Fruit fly (Drosophila melanogaster): ENCODE results near the gene r2d2.

Gene r2d2

dm6 chr2L:7840152-7840551, 40.2 kb downstream of the r2d2 start, which contains the start of gene CG14537:
Gene CG14537 (plus strand): TSS chr2L:7840452.
- TF ChIP-seq CG12605 (GFP tag; IDR thresholded peaks at IDR 0.05) (no peak), Pif1B (GFP tag; optimal IDR thresholded peaks at IDR 0.05) (no peak), EcR (GFP tag; optimal IDR thresholded peaks at IDR 0.05) (no peak), Ets98B (GFP tag; IDR thresholded peaks at IDR 0.05) (no peak), CG14655 (GFP tag; optimal IDR thresholded peaks at IDR 0.05) (no peak), CG32121 (GFP tag; IDR thresholded peaks at IDR 0.05) (no peak), CG13204 (GFP tag; optimal IDR thresholded peaks at IDR 0.05) (no peak), CG9948 (tag; optimal IDR thresholded peaks at IDR 0.05) (no peak), fd96Ca (GFP tag; IDR thresholded peaks at IDR 0.05) (no peak), rn (GFP tag; IDR thresholded peaks at IDR 0.05) (no peak), CG17806 (tag; optimal IDR thresholded peaks at IDR 0.05) (no peak), CG15710 (tag; optimal IDR thresholded peaks at IDR 0.05) (no peak), CG4496 (GFP tag; IDR thresholded peaks at IDR 0.05) (no peak), Pif1A (GFP tag; optimal IDR thresholded peaks at IDR 0.05) (no peak), CG8159 (tag; optimal IDR thresholded peaks at IDR 0.05) (no peak), D1 (tag; optimal IDR thresholded peaks at IDR 0.05) (no peak), gl (tag; optimal IDR thresholded peaks at IDR 0.05) (no peak), Snoo (tag; optimal IDR thresholded peaks at IDR 0.05) (no peak), CG34367 (tag; optimal IDR thresholded peaks at IDR 0.05) (no peak)

DNA sequence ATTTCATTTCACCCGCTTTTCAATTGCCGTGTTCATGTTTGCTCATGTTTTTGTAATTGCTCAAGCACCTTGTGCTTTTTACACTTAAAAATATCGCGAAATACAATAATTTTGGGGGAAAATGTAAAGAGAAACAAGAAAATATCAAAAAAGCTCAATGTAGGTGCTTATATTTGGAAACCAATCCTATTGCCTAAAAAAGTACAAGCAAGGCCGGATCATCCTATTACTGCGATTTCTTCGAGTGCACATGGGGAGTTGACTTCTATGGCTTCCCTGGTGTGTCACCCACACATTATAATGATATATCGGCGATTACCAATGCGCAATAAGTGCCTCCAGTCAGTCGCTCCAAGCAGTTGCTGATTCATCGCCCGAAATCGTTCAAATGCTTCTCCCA, 41.3 kb downstream of the r2d2 start:
- TF ChIP-seq CG8159 (tag; optimal IDR thresholded peaks at IDR 0.05) (no peak), CG12605 (GFP tag; IDR thresholded peaks at IDR 0.05) (no peak), CG14655 (GFP tag; optimal IDR thresholded peaks at IDR 0.05) (no peak), CG15710 (tag; optimal IDR thresholded peaks at IDR 0.05) (no peak), CG13204 (GFP tag; optimal IDR thresholded peaks at IDR 0.05) (no peak), Ets98B (GFP tag; IDR thresholded peaks at IDR 0.05) (no peak), CG17806 (tag; optimal IDR thresholded peaks at IDR 0.05) (no peak), Pif1A (GFP tag; optimal IDR thresholded peaks at IDR 0.05) (no peak), Pif1B (GFP tag; optimal IDR thresholded peaks at IDR 0.05) (no peak), Snoo (tag; optimal IDR thresholded peaks at IDR 0.05) (no peak), D1 (tag; optimal IDR thresholded peaks at IDR 0.05) (no peak), EcR (GFP tag; optimal IDR thresholded peaks at IDR 0.05) (no peak), gl (tag; optimal IDR thresholded peaks at IDR 0.05) (no peak), rn (GFP tag; IDR thresholded peaks at IDR 0.05) (no peak), CG4496 (GFP tag; IDR thresholded peaks at IDR 0.05) (no peak), CG8301 (tag; optimal IDR thresholded peaks at IDR 0.05) (no peak), CG32121 (GFP tag; IDR thresholded peaks at IDR 0.05) (no peak)

dm6 chr2L:7849472-7849871, 49.5 kb downstream of the r2d2 start:
- TF ChIP-seq D1 (tag; optimal IDR thresholded peaks at IDR 0.05) (no peak), Ets98B (GFP tag; IDR thresholded peaks at IDR 0.05) (no peak), CG32121 (GFP tag; IDR thresholded peaks at IDR 0.05) (0 out of 2 replicates have a peak, but pooled peaks have one; percentile 15), Pif1A (GFP tag; optimal IDR thresholded peaks at IDR 0.05) (no peak), CG9948 (tag; optimal IDR thresholded peaks at IDR 0.05) (no peak), EcR (GFP tag; optimal IDR thresholded peaks at IDR 0.05) (no peak), CG10348 (GFP tag; IDR thresholded peaks at IDR 0.05) (no peak), CG8301 (tag; optimal IDR thresholded peaks at IDR 0.05) (no peak), CG14655 (GFP tag; optimal IDR thresholded peaks at IDR 0.05) (peak; percentile 12), CG8159 (tag; optimal IDR thresholded peaks at IDR 0.05) (peak; percentile 20), CG17806 (tag; optimal IDR thresholded peaks at IDR 0.05) (no peak), CG12605 (GFP tag; IDR thresholded peaks at IDR 0.05) (no peak), CG13204 (GFP tag; optimal IDR thresholded peaks at IDR 0.05) (no peak), CG34367 (tag; optimal IDR thresholded peaks at IDR 0.05) (no peak), CG15710 (tag; optimal IDR thresholded peaks at IDR 0.05) (no peak), gl (tag; optimal IDR thresholded peaks at IDR 0.05) (no peak), Snoo (tag; optimal IDR thresholded peaks at IDR 0.05) (no peak), fd96Ca (GFP tag; IDR thresholded peaks at IDR 0.05) (no peak)

DNA sequence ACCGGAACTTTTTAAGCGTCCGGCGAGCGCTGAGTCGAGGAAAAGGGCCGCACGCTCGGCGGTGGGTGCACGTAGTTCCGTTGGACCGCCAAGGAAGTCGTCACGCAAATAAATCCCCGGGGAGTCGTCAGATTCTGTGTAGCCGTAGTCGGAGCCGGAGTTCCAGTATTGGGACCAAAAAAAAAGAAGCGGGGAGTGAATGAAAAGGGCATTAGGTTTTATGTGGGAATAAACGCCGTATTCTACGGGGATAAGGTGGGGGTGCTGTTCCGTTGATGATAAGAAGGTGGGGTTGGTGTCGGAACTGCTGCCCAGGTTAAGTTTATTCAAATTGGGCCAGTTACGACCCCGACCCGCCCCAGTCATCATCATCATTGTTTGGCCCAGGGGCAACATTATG, 50.5 kb downstream of the r2d2 start:
- no peak for TF ChIP-seq gl (tag; optimal IDR thresholded peaks at IDR 0.05)
- TF ChIP-seq CG10348 (GFP tag; IDR thresholded peaks at IDR 0.05), result no peak
- TF ChIP-seq CG12605 (GFP tag; IDR thresholded peaks at IDR 0.05), result no peak
- no peak for TF ChIP-seq Snoo (tag; optimal IDR thresholded peaks at IDR 0.05)
- no peak for TF ChIP-seq CG9948 (tag; optimal IDR thresholded peaks at IDR 0.05)
- TF ChIP-seq CG32121 (GFP tag; IDR thresholded peaks at IDR 0.05), result no peak
- no peak for TF ChIP-seq CG4496 (GFP tag; IDR thresholded peaks at IDR 0.05)
- TF ChIP-seq D1 (tag; optimal IDR thresholded peaks at IDR 0.05), result no peak
- no peak for TF ChIP-seq CG34367 (tag; optimal IDR thresholded peaks at IDR 0.05)
- no peak for TF ChIP-seq CG8301 (tag; optimal IDR thresholded peaks at IDR 0.05)
- TF ChIP-seq CG8159 (tag; optimal IDR thresholded peaks at IDR 0.05), result no peak

- TF ChIP-seq CG8159 (tag; optimal IDR thresholded peaks at IDR 0.05) (peak; percentile 0), CG34367 (tag; optimal IDR thresholded peaks at IDR 0.05) (no peak), CG17806 (tag; optimal IDR thresholded peaks at IDR 0.05) (peak; percentile 2), CG14655 (GFP tag; optimal IDR thresholded peaks at IDR 0.05) (peak; percentile 9), CG4496 (GFP tag; IDR thresholded peaks at IDR 0.05) (no peak), EcR (GFP tag; optimal IDR thresholded peaks at IDR 0.05) (no peak)
Observed at dm6 chr2L:7851609-7852008, 51.7 kb downstream of the r2d2 start.
